Fruit fly (Drosophila melanogaster): ENCODE data around the gene CG9641.

CG9641 gene

DNA sequence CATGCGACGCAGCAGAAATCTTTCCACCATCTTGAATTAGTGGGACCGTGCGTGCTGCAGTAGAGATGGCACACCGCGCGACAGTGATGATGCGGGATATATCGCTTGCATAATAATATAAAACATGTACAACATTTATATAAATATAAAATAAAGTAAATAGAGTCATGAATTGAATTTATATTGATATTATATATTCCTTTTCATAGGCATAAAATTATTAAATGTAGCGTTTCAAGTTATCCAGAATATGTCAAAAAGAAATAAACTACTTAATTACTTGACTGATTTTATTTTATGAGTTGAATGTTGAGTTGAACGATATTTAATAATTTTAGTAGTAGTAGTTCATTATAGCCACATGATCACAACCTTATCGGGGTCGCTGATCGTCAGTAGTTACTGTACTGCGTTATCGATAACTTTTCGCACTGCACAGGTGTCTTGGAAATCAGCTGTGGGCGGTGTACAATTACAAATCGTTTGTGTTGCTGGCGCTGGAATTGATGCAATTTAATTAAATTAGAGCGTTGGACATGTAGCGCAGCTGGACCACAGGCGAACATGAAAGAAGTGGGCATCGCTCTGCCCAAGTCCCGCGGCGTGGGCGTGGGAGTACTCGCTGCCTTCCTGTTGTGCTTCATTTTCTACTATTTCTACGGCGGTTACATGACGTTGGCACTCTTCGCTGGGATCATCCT is 11.2 kb upstream of the CG9641 start, which contains the start of the genes Chd1 and Bem46 (continued):
- TF ChIP-seq CG3838 (GFP tag; optimal IDR thresholded peaks at IDR 0.05): peak; percentile 67
- TF ChIP-seq grau (tag; optimal IDR thresholded peaks at IDR 0.05): peak; percentile 99
- peak; percentile 81 for TF ChIP-seq CG10267 (tag; optimal IDR thresholded peaks at IDR 0.05)
- peak; percentile 78 for TF ChIP-seq so (GFP tag; IDR thresholded peaks at IDR 0.05)
- peak; percentile 76 for TF ChIP-seq CG17385 (GFP tag; optimal IDR thresholded peaks at IDR 0.05)
- TF ChIP-seq Neu2 (GFP tag; optimal IDR thresholded peaks at IDR 0.05; ENCODE audit: borderline replicate concordance): no peak
- TF ChIP-seq CG18599 (GFP tag; optimal IDR thresholded peaks at IDR 0.05): peak; percentile 88
- TF ChIP-seq Hsf (GFP tag; optimal IDR thresholded peaks at IDR 0.05): peak; percentile 87
- TF ChIP-seq ash1 (GFP tag; optimal IDR thresholded peaks at IDR 0.05): no peak
- TF ChIP-seq gsb-n (tag; optimal IDR thresholded peaks at IDR 0.05): no peak
- no peak for TF ChIP-seq ERR (GFP tag; optimal IDR thresholded peaks at IDR 0.05)
- no peak for TF ChIP-seq z (GFP tag; IDR thresholded peaks at IDR 0.05)
- no peak; the same call in 2 of the 3 replicates for TF ChIP-seq Opbp (GFP tag; IDR thresholded peaks at IDR 0.05; ENCODE audit: partially characterized antibody)
- peak; percentile 72 for TF ChIP-seq CG10462 (GFP tag; optimal IDR thresholded peaks at IDR 0.05)
- peak; percentile 88 for TF ChIP-seq Meics (GFP tag; optimal IDR thresholded peaks at IDR 0.05)
- TF ChIP-seq CG10274 (GFP tag; optimal IDR thresholded peaks at IDR 0.05): peak; percentile 48
- peak; percentile 18 for TF ChIP-seq Side (GFP tag; optimal IDR thresholded peaks at IDR 0.05)
- peak; percentile 89 for TF ChIP-seq CG9817 (tag; optimal IDR thresholded peaks at IDR 0.05)
- peak; percentile 72 for TF ChIP-seq CG30431 (GFP tag; optimal IDR thresholded peaks at IDR 0.05)
- peak; percentile 88 for TF ChIP-seq CG12155 (GFP tag; optimal IDR thresholded peaks at IDR 0.05)
- TF ChIP-seq gro (GFP tag; optimal IDR thresholded peaks at IDR 0.05): peak; percentile 27
- peak; percentile 78; the same call in 2 of the 3 replicates for TF ChIP-seq CG11093 (GFP tag; IDR thresholded peaks at IDR 0.05)
- peak; percentile 41 for TF ChIP-seq CG1647 (GFP tag; optimal IDR thresholded peaks at IDR 0.05)
- TF ChIP-seq crol (GFP tag; IDR thresholded peaks at IDR 0.05): peak; percentile 33; the same call in 1 of the 2 replicates
- no peak for TF ChIP-seq kni (GFP tag; optimal IDR thresholded peaks at IDR 0.05)
- TF ChIP-seq BtbVII (GFP tag; optimal IDR thresholded peaks at IDR 0.05): peak; percentile 36
- peak; percentile 74 for TF ChIP-seq CG17328 (GFP tag; IDR thresholded peaks at IDR 0.05)
- no peak for TF ChIP-seq repo (GFP tag; optimal IDR thresholded peaks at IDR 0.05)
- TF ChIP-seq sqz (GFP tag; optimal IDR thresholded peaks at IDR 0.05): no peak
- TF ChIP-seq dimm (GFP tag; IDR thresholded peaks at IDR 0.05): peak; percentile 65; the same call in 1 of the 2 replicates
- peak; percentile 74 for TF ChIP-seq Scr (GFP tag; IDR thresholded peaks at IDR 0.05; ENCODE audit: partially characterized antibody)
- TF ChIP-seq CG13424 (tag; optimal IDR thresholded peaks at IDR 0.05): peak; percentile 90
- peak; percentile 47 for TF ChIP-seq CG7271 (tag; optimal IDR thresholded peaks at IDR 0.05)
- peak; percentile 90 for TF ChIP-seq MBD-R2 (GFP tag; IDR thresholded peaks at IDR 0.05)
- peak; percentile 81 for TF ChIP-seq twi (tag; optimal IDR thresholded peaks at IDR 0.05)
- TF ChIP-seq Hmr (GFP tag; optimal IDR thresholded peaks at IDR 0.05): no peak
- peak; percentile 44 for TF ChIP-seq pfk (GFP tag; optimal IDR thresholded peaks at IDR 0.05)
- peak; percentile 16 for TF ChIP-seq CG9876 (GFP tag; optimal IDR thresholded peaks at IDR 0.05)
- peak; percentile 72 for TF ChIP-seq kay (GFP tag; optimal IDR thresholded peaks at IDR 0.05)
- TF ChIP-seq CG8290 (GFP tag; optimal IDR thresholded peaks at IDR 0.05): peak; percentile 55
- no peak for TF ChIP-seq CG8290 (tag; optimal IDR thresholded peaks at IDR 0.05)
- peak; percentile 82 for TF ChIP-seq chn (GFP tag; optimal IDR thresholded peaks at IDR 0.05)
- TF ChIP-seq CG4854 (GFP tag; optimal IDR thresholded peaks at IDR 0.05): peak; percentile 64
- no peak for TF ChIP-seq CG11504 (tag; optimal IDR thresholded peaks at IDR 0.05)
- TF ChIP-seq CG9609 (GFP tag; optimal IDR thresholded peaks at IDR 0.05): peak; percentile 63
- peak; percentile 81 for TF ChIP-seq trh (GFP tag; optimal IDR thresholded peaks at IDR 0.05)
- TF ChIP-seq CG6689 (GFP tag; IDR thresholded peaks at IDR 0.05): peak; percentile 84
- peak; percentile 65 for TF ChIP-seq Rx (GFP tag; IDR thresholded peaks at IDR 0.05)
- no peak for TF ChIP-seq Dp (GFP tag; optimal IDR thresholded peaks at IDR 0.05)
- TF ChIP-seq D19A (tag; optimal IDR thresholded peaks at IDR 0.05): no peak

All from whole organism, embryonic.